Worm (Caenorhabditis elegans) whole organism, L4 larva: Measurements from ENCODE around the gene Y43F8C.9.

ENCODE experiments used
- R02D3.7 ChIP-seq: fragments of 150-350 bp; sonication (generic microtip); optimal IDR thresholded peaks from 3 replicates; lab custom pipeline; 2014; ENCODE audit warnings: missing biosample characterization, missing genetic modification characterization
- ZK337.2 ChIP-seq: fragments of 200-800 bp; sonication (Bioruptor generic); IDR thresholded peaks from 2 replicates; pipeline ENCODE4 v1.3.6; 2022; ENCODE audit warnings: missing genetic modification reagents, missing genetic modification characterization, missing compliant biosample characterization
- cey-2 ChIP-seq: sonication (generic microtip); optimal IDR thresholded peaks from 3 replicates; lab custom pipeline; 2017; ENCODE audit warnings: missing genetic modification characterization, mild to moderate bottlenecking, missing compliant biosample characterization, antibody characterized with exemption, borderline replicate concordance; ENCODE audit not compliant: insufficient read depth
- daf-12 ChIP-seq: fragments of 150-350 bp; optimal IDR thresholded peaks from 2 replicates; lab custom pipeline; 2014; ENCODE audit warnings: missing biosample characterization, missing genetic modification reagents, missing genetic modification characterization
- daf-8 ChIP-seq: fragments of 200-800 bp; sonication (Bioruptor generic); IDR thresholded peaks from 2 replicates; pipeline ENCODE4 v1.3.6; 2022; ENCODE audit warnings: missing genetic modification characterization, missing compliant biosample characterization
- dmd-9 ChIP-seq: fragments of 200-800 bp; sonication (Bioruptor generic); IDR thresholded peaks from 2 replicates; pipeline ENCODE4 v1.3.6; 2022; ENCODE audit warnings: missing genetic modification reagents, missing genetic modification characterization, missing compliant biosample characterization
- hlh-11 ChIP-seq: fragments of 200-800 bp; sonication (Bioruptor generic); optimal IDR thresholded peaks from 2 replicates; lab custom pipeline; 2018; ENCODE audit warnings: mild to moderate bottlenecking, missing genetic modification characterization, missing compliant biosample characterization
- lin-13 ChIP-seq: fragments of 150-350 bp; optimal IDR thresholded peaks from 2 replicates; lab custom pipeline; 2014; ENCODE audit warnings: missing biosample characterization, missing genetic modification reagents, missing genetic modification characterization
- mdl-1 ChIP-seq, 2 experiments: fragments of 150-350 bp in 1 of 2; sonication (generic microtip) in 1 of 2; optimal IDR thresholded peaks; 2 replicates each; lab custom pipeline; 2014 to 2017; ENCODE audit warnings: missing biosample characterization in 2 of 2, missing genetic modification characterization in 2 of 2
- nhr-41 ChIP-seq: fragments of 200-800 bp; sonication (Bioruptor generic); IDR thresholded peaks from 2 replicates; pipeline ENCODE4 v1.3.6; 2022; ENCODE audit warnings: missing genetic modification reagents, missing genetic modification characterization, missing compliant biosample characterization
- pqm-1 ChIP-seq: sonication (generic microtip); optimal IDR thresholded peaks from 2 replicates; lab custom pipeline; 2017; ENCODE audit warnings: missing biosample characterization, missing genetic modification characterization
- snpc-4 ChIP-seq: fragments of 150-350 bp; optimal IDR thresholded peaks from 2 replicates; lab custom pipeline; 2014; ENCODE audit warnings: missing biosample characterization, missing genetic modification characterization
- zag-1 ChIP-seq: fragments of 150-350 bp; optimal IDR thresholded peaks from 2 replicates; lab custom pipeline; 2014; ENCODE audit warnings: missing biosample characterization, missing genetic modification characterization
- zip-2 ChIP-seq: fragments of 150-350 bp; optimal IDR thresholded peaks from 2 replicates; lab custom pipeline; 2014; ENCODE audit warnings: missing biosample characterization, missing genetic modification characterization

DNA sequence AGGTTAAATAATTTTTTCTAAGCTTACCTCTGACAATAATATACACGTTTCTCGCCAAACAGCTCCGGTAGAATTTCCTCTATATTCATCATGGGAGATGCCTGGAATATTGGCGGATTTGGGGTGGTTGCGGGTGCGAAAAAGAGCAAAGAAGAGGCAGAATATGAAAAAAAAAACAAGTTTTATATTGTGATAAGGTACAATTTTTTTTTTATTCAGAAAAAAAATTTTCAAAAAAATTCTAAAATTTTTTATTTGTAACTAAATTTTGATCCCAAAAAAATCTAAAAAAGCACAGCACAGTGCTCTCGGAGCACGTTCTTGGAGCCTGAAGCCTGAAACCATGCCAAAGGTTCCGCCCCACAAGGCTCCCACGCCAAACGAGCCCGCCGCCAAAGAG, 9.2 kb downstream of the Y43F8C.9 start, which contains the start of gene dmd-3:
- TF ChIP-seq R02D3.7 (no peak), snpc-4 (tag; lab: Kevin White, UChicago) (no peak), zip-2 (tag; lab: Kevin White, UChicago) (no peak), daf-8 (GFP tag; lab: Robert Waterston, UW) (no peak), lin-13 (GFP tag; lab: Kevin White, UChicago) (no peak), zag-1 (no peak), dmd-9 (GFP tag; lab: Robert Waterston, UW) (no peak), mdl-1 (tag; optimal IDR thresholded peaks at IDR 0.05; lab: Kevin White, UChicago) (no peak), nhr-41 (GFP tag; lab: Robert Waterston, UW) (no peak), ZK337.2 (no peak), daf-12 (tag; lab: Kevin White, UChicago) (no peak), cey-2 (tag; lab: Kevin White, UChicago) (no peak), hlh-11 (tag; lab: Kevin White, UChicago) (no peak), pqm-1 (no peak)
